Worm (Caenorhabditis elegans): ENCODE measurements around the gene frg-1.

frg-1 gene

ce11 chrIII:12931786-12932427 is 47.1 kb upstream of the frg-1 start, which contains the start of gene rbm-7 (continued):
- TF ChIP-seq hlh-11 (tag; optimal IDR thresholded peaks at IDR 0.05) = peak; percentile 56
- TF ChIP-seq daf-12 (tag; optimal IDR thresholded peaks at IDR 0.05) = no peak
- no peak for TF ChIP-seq mdt-29 (GFP tag; IDR thresholded peaks at IDR 0.05)
- TF ChIP-seq ama-1 (optimal IDR thresholded peaks at IDR 0.05) = peak; percentile 53

ce11 chrIII:12932776-12933175 is 46.2 kb upstream of the frg-1 start:
- TF ChIP-seq php-3 (GFP tag; IDR thresholded peaks at IDR 0.05) = peak; percentile 66; the same call in 1 of the 2 replicates
- TF ChIP-seq daf-16 (GFP tag; optimal IDR thresholded peaks at IDR 0.05) = no peak
- peak; percentile 23 for TF ChIP-seq daf-16 (tag; optimal IDR thresholded peaks at IDR 0.05)
- TF ChIP-seq fos-1 (tag; optimal IDR thresholded peaks at IDR 0.05) = no peak

ce11 chrIII:12934417-12934816 is 44.5 kb upstream of the frg-1 start, which contains the start of gene epg-3:
Gene epg-3, plus strand, starts transcription at chrIII:12934717.
- peak in 1 of 2 experiments; percentile 44 for TF ChIP-seq unc-62 (GFP tag; optimal IDR thresholded peaks at IDR 0.05 in 1 of 2)
- no peak for TF ChIP-seq unc-62 (tag; optimal IDR thresholded peaks at IDR 0.05)
- TF ChIP-seq fos-1 (tag; optimal IDR thresholded peaks at IDR 0.05) = no peak
- no peak for TF ChIP-seq sdz-12 (GFP tag; optimal IDR thresholded peaks at IDR 0.05)
- no peak for TF ChIP-seq lir-3 (tag; optimal IDR thresholded peaks at IDR 0.05)
- peak; percentile 72 for TF ChIP-seq aha-1 (tag)
- no peak for TF ChIP-seq madf-9 (GFP tag; conservative IDR thresholded peaks at IDR 0.05)

ce11 chrIII:12942307-12942706 is 36.7 kb upstream of the frg-1 start, which contains the start of gene unc-25:
Gene unc-25, plus strand, starts transcription at chrIII:12942651.
- TF ChIP-seq set-16 (GFP tag; IDR thresholded peaks at IDR 0.05) (peak; percentile 39; the same call in 1 of the 2 replicates), nhr-41 (GFP tag; IDR thresholded peaks at IDR 0.05) (no peak), daf-16 (GFP tag; optimal IDR thresholded peaks at IDR 0.05) (no peak), daf-16 (tag; optimal IDR thresholded peaks at IDR 0.05) (no peak), nhr-48 (tag; optimal IDR thresholded peaks at IDR 0.05) (no peak), hlh-11 (tag; optimal IDR thresholded peaks at IDR 0.05) (peak; percentile 3), lin-38 (GFP tag; IDR thresholded peaks at IDR 0.05) (peak; percentile 30; the same call in 1 of the 2 replicates), mdl-1 (tag; optimal IDR thresholded peaks at IDR 0.05) (no peak), daf-19 (GFP tag; conservative IDR thresholded peaks at IDR 0.05) (no peak), tag-97 (GFP tag; IDR thresholded peaks at IDR 0.05) (no peak), pha-4 (GFP tag; IDR thresholded peaks at IDR 0.05) (peak; percentile 49; the same call in 1 of the 2 replicates), pha-4 (tag; optimal IDR thresholded peaks at IDR 0.05) (no peak), nhr-6 (tag; optimal IDR thresholded peaks at IDR 0.05) (no peak), unc-39 (tag; optimal IDR thresholded peaks at IDR 0.05) (no peak), lsy-2 (tag; optimal IDR thresholded peaks at IDR 0.05) (peak in 1 of 2 experiments; percentile 14), lir-3 (tag; optimal IDR thresholded peaks at IDR 0.05) (no peak), gei-8 (GFP tag; optimal IDR thresholded peaks at IDR 0.05) (peak; percentile 6), mdt-29 (GFP tag; IDR thresholded peaks at IDR 0.05) (0 out of 2 replicates have a peak, but pooled peaks have one; percentile 23), rbr-2 (tag; optimal IDR thresholded peaks at IDR 0.05) (peak; percentile 32), aly-2 (tag; optimal IDR thresholded peaks at IDR 0.05) (no peak), nhr-102 (tag; optimal IDR thresholded peaks at IDR 0.05) (no peak), dve-1 (tag; optimal IDR thresholded peaks at IDR 0.05; ENCODE audit: insufficient read depth) (peak; percentile 7), dmd-6 (GFP tag; IDR thresholded peaks at IDR 0.05) (no peak), ceh-28 (tag; optimal IDR thresholded peaks at IDR 0.05) (no peak), zip-2 (tag; optimal IDR thresholded peaks at IDR 0.05) (no peak), fkh-10 (GFP tag; optimal IDR thresholded peaks at IDR 0.05) (peak; percentile 42), spr-3 (GFP tag; optimal IDR thresholded peaks at IDR 0.05) (no peak), ZK546.5 (tag; optimal IDR thresholded peaks at IDR 0.05) (no peak), ceh-20 (GFP tag; IDR thresholded peaks at IDR 0.05) (peak; percentile 39; the same call in 1 of the 2 replicates), daf-8 (GFP tag; IDR thresholded peaks at IDR 0.05) (no peak), egl-43 (GFP tag; IDR thresholded peaks at IDR 0.05) (0 out of 2 replicates have a peak, but pooled peaks have one; percentile 9), dmd-9 (GFP tag; IDR thresholded peaks at IDR 0.05) (no peak), F44E2.7 (GFP tag; IDR thresholded peaks at IDR 0.05) (no peak), attf-4 (tag; optimal IDR thresholded peaks at IDR 0.05) (no peak), madf-9 (GFP tag; conservative IDR thresholded peaks at IDR 0.05) (no peak), aha-1 (tag) (peak; percentile 79), snpc-1.2 (GFP tag; IDR thresholded peaks at IDR 0.05) (no peak)
